Worm (Caenorhabditis elegans): ENCODE data around the gene Y94H6A.10.

- TF ChIP-seq unc-39 (tag; optimal IDR thresholded peaks at IDR 0.05), result no peak
- TF ChIP-seq ztf-11 (tag; optimal IDR thresholded peaks at IDR 0.05), result no peak
- no peak for TF ChIP-seq ces-1 (GFP tag; optimal IDR thresholded peaks at IDR 0.05)
- no peak for TF ChIP-seq nhr-237 (tag; optimal IDR thresholded peaks at IDR 0.05)
- no peak for TF ChIP-seq snpc-4 (tag; optimal IDR thresholded peaks at IDR 0.05)
- no peak for TF ChIP-seq elt-3 (tag; optimal IDR thresholded peaks at IDR 0.05)
- no peak for TF ChIP-seq ceh-39 (tag; optimal IDR thresholded peaks at IDR 0.05)
- no peak for TF ChIP-seq pha-4 (tag; optimal IDR thresholded peaks at IDR 0.05)
- no peak for TF ChIP-seq elt-1 (tag; optimal IDR thresholded peaks at IDR 0.05; ENCODE audit: borderline replicate concordance, insufficient read depth)
- TF ChIP-seq lsy-2 (tag; optimal IDR thresholded peaks at IDR 0.05), result no peak
- no peak for TF ChIP-seq nhr-12 (tag; optimal IDR thresholded peaks at IDR 0.05)
These were observed 770 bp downstream of the Y94H6A.10 start for ce11 chrIV:2709590-2710201.
